Worm (Caenorhabditis elegans) whole organism, L4/young adult: ENCODE results near the gene F20C5.11.
"Not testable (repeated sequence)": the region's sequence is repeated elsewhere in the genome, so short reads cannot be mapped to it uniquely, and the experiment has no call there.

ENCODE experiments used
- W03F9.2 ChIP-seq: fragments of 150-350 bp; optimal IDR thresholded peaks from 2 replicates; lab custom pipeline; 2014; ENCODE audit warnings: missing biosample characterization, missing genetic modification characterization
- dao-5 ChIP-seq: sonication (generic microtip); optimal IDR thresholded peaks from 2 replicates; lab custom pipeline; 2016; ENCODE audit warnings: missing genotype, missing genetic modification characterization, moderate library complexity, missing compliant biosample characterization
- him-1 ChIP-seq: sonication (generic microtip); optimal IDR thresholded peaks from 2 replicates; lab custom pipeline; 2016; ENCODE audit warnings: missing genotype, missing genetic modification reagents, missing genetic modification characterization, missing compliant biosample characterization

The F20C5.11 gene

ce11 chrIV:8761896-8762295 is at the start of gene F20C5.11, which contains the start of gene klp-11:
Gene F20C5.11 (minus strand): TSS chrIV:8761996.
Gene klp-11 (minus strand): TSS chrIV:8762066.
- TF ChIP-seq W03F9.2 = no peak
- TF ChIP-seq him-1 (tag; lab: Kevin White, UChicago) = no peak
- TF ChIP-seq dao-5 (tag; lab: Kevin White, UChicago) = no peak

- TF ChIP-seq W03F9.2 (no peak), dao-5 (tag; lab: Kevin White, UChicago) (no peak), him-1 (tag; lab: Kevin White, UChicago) (no peak)
These were observed 45.5 kb upstream of the F20C5.11 start for ce11 chrIV:8807327-8807726.

DNA sequence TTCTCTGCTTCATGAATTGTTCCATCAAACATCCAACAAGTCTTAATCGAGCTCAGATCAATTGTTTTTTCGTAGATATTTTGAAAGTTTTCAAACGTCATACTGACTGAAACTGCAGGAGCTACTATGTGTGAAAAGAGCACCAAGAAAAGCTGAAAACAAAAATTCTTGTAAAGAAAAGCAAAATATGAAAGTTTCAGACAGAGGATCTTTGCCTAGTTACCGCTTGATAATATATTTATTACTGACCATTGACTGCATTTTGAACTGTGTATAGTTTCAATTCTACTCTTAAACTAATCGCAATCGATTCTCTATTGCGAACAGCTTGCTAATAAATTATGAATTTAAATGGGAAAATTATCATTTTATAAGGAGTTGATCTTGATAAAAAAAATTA is 36.5 kb upstream of the F20C5.11 start, which contains the start of gene clec-182:
TSS of gene clec-182 (minus strand) at position 101 of the 400 bp plus-strand sequence.
- TF ChIP-seq dao-5 (tag; lab: Kevin White, UChicago) (no peak), W03F9.2 (no peak), him-1 (tag; lab: Kevin White, UChicago) (no peak)

ce11 chrIV:8796246-8796645 is 34.5 kb upstream of the F20C5.11 start:
- peak; percentile 73 for TF ChIP-seq him-1 (tag; lab: Kevin White, UChicago)
- TF ChIP-seq W03F9.2 = no peak
- TF ChIP-seq dao-5 (tag; lab: Kevin White, UChicago) = no peak

DNA sequence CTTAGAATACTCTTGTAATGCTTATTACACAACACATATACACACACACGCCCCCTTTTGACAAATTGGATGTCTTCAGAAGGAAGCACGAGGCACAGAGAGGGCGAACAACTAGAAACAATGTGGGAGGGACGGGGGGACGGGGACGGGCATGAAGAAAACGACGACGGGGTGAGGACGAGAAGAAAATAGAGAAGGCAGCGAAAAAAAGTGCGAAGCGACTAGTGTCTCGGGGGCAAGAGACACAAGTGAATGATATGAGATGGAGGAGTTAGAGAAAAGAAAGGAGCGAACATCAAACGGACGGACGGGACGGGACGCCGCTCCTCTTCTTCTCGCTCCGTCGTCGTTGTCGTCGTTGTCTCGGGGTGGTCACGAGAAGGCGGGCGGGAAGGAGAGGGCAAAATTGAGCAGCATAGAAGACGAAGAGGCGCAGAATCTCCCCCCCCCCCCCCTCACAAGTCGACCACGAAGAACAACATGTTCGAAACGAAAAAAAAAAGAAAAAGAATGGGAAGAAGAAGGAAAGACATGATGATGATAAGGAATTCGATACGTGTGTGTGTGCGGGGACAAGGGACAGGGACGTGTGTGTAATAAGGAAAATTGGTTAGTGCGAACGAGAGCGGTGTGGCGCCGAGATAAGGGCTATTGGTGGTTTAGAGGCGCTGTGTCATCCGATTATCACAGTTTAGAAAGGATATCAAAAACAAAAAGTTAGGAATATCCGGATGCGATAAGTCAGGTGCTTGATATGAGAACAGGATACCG is 33.3 kb upstream of the F20C5.11 start:
- TF ChIP-seq dao-5 (tag; lab: Kevin White, UChicago) (no peak), W03F9.2 (peak; percentile 67), him-1 (tag; lab: Kevin White, UChicago) (peak; percentile 90)

DNA sequence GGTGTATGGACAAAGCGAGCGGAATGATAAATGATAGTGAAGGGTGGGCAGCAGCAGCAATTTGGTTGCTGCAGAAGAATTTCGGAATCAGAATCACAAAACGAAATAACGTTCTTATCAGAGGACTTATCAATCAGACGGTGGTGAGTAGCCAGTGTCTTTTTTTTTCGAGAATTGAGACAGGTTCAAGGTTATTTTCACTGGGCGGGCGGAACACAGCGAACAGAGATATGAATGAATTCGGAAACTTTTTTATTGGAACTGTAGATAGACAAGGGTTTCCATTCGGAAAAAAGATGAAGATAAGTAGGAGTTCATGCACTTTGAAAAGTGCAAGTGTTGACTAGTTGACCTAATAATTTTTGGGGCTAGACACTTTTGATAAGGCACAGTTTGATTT is 31.4 kb upstream of the F20C5.11 start:
- TF ChIP-seq him-1 (tag; lab: Kevin White, UChicago) (no peak), W03F9.2 (peak; percentile 39)

DNA sequence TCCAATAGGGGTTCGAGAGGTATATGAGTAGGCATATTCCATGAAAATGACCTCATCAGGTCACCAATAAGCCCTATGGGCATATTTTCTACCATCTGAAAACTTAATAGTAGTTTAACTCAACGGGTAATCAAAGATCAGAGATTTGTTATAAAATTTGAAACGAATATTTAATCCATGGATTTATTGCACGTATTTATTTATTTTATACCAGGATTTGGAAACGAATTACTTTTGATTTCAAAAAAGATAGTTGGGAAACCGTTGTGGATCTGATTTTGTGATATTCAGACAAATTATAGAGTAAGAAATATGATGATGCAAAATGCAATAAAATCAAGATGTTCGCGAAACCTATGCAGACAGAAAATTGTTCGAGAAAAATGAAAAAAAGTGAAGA is 31.0 kb upstream of the F20C5.11 start, which contains the start of gene C33D9.3:
TSS of gene C33D9.3 (minus strand) at position 101 of the 400 bp plus-strand sequence.
- TF ChIP-seq him-1 (tag; lab: Kevin White, UChicago) (no peak), W03F9.2 (no peak), dao-5 (tag; lab: Kevin White, UChicago) (no peak)

DNA sequence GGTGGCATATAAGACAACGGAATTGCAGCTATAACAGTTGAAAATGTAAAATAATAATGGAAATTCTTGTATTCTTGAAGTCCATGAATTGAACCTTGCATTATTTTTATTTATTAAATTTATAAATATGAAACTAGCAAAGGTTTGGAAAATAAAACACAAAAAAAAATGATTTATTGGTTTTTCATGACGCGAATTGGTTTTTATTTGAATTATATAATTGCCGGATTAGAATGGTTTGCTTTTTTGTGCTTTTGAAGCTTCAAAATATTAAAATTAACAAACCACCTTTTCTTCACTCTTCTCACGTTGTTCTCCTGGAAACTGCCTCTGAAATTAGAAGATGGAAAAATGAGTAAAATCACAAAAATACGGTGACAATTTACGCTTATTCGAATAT is 28.3 kb upstream of the F20C5.11 start, which contains the start of gene sru-35:
TSS of gene sru-35 (minus strand) at position 101 of the 400 bp plus-strand sequence.
- TF ChIP-seq W03F9.2 (no peak), him-1 (tag; lab: Kevin White, UChicago) (no peak), dao-5 (tag; lab: Kevin White, UChicago) (no peak)

DNA sequence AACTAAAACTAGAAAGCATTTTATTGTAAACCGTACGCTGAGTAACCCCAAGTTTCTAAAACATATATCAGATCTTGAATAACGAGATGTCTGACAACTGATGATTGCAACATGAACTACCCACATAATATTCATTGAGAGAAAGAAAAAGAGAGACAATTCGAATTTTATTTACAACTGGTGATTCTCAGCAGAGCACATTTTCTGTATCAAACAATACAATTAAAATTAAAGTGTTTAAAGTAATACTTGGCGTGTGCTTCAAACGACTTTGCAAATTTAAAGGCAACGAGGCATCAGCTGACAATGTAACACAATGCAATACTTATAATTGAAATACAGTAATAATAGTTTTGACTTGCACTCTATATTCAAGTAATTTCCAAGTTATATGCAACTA is 26.3 kb upstream of the F20C5.11 start, which contains the start of gene C33D9.10:
TSS of gene C33D9.10 (minus strand) at position 101 of the 400 bp plus-strand sequence.
- not testable (repeated sequence) for TF ChIP-seq him-1 (tag; lab: Kevin White, UChicago); dao-5 (tag; lab: Kevin White, UChicago); W03F9.2

DNA sequence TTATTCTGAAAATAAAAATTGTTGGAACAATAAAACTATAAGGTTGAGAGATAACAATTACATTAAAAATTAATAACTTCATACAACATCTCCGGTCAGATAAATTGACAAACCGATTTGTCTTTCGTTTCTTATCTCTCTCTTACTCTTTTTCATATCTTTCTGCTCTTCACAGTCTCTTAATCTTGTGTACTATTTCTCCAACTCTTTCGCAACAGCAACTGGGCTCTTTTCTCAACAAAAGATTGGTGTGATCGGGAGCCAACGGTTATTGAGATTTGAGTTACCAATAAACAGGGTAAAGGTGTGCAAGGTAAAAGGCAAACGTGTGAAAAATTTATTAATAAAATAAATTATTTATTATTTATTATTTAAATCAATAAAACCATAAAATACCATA is 24.9 kb upstream of the F20C5.11 start, which contains the start of gene C33D9.8:
TSS of gene C33D9.8 (minus strand) at position 99 of the 400 bp plus-strand sequence.
- TF ChIP-seq dao-5 (tag; lab: Kevin White, UChicago) (no peak), him-1 (tag; lab: Kevin White, UChicago) (no peak), W03F9.2 (no peak)

DNA sequence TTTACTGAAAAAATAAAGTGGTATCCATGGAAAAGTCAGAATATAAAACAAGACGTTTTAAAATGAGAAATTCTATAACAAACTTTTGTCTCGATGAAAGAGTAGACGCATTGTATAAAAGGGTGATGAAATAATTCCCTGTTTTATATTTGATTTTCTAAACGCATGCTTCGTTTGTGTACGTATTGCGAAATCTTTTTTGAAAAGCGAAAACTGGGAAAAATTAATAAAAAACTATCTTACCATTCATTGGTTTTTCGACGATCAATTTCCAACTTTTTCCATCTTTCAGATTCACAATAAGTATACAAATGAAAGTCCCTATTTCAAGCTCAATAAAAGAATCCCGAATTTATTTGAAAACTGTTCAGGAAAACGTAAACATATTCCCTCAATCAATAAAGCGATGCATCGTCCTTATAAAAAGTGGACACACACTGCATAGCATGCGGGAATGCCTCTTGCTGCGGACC is 23.1 kb upstream of the F20C5.11 start, which contains the start of gene C33D9.13:
TSS of gene C33D9.13 (minus strand) at position 423 of the 473 bp plus-strand sequence.
- TF ChIP-seq him-1 (tag; lab: Kevin White, UChicago) = no peak
- TF ChIP-seq W03F9.2 = no peak
- no peak for TF ChIP-seq dao-5 (tag; lab: Kevin White, UChicago)

DNA sequence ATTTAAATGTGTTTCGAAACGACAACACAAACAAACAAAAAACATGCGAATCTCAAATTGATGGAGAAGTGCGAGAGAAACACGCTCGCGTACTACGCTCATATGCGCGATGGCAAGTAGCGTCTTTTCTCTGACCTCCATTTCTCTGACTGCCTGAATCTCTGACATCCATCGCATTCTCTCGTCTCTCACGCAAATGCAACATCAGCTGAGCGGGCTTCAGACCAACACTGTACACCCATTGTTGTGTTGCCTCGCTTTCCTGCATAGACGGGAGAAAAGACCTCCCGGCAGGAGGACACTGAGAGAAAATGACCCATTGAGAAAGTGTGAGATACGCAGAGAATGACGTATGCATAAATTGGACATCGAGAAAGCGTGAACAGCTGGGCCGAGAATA is 20.4 kb upstream of the F20C5.11 start:
- no peak for TF ChIP-seq dao-5 (tag; lab: Kevin White, UChicago)
- TF ChIP-seq him-1 (tag; lab: Kevin White, UChicago) = no peak
- no peak for TF ChIP-seq W03F9.2

- TF ChIP-seq him-1 (tag; lab: Kevin White, UChicago) = no peak
- no peak for TF ChIP-seq W03F9.2
- no peak for TF ChIP-seq dao-5 (tag; lab: Kevin White, UChicago)
These were observed 16.2 kb upstream of the F20C5.11 start, which contains the start of gene C33D9.6 for ce11 chrIV:8778045-8778444. Gene C33D9.6 (minus strand): TSS chrIV:8778145.

DNA sequence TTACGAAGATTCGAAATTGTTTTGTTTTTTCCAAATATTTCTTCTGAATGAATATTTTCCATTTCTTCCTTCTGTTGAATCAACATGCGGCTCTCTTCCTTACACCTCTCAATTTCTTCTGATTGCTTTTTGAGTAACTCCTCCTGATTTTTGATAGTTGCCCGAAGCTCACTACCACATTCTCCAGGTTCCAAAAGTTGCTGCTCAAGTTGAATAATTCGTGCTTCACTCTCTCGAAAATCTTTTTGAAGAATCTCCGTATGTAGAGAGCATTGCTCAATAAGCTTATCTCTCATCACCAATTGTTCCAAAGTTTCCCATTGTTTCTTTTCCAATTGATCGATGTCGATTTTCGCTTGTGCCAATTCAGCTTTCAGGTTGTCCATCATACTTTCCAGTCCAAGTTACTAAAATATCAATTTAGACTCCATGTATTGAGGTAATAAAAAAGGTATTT is 11.0 kb upstream of the F20C5.11 start, which contains the start of gene F20C5.6:
TSS of gene F20C5.6 (minus strand) at position 407 of the 457 bp plus-strand sequence.
- no peak for TF ChIP-seq dao-5 (tag; lab: Kevin White, UChicago)
- TF ChIP-seq him-1 (tag; lab: Kevin White, UChicago) = no peak
- TF ChIP-seq W03F9.2 = no peak
